Worm (Caenorhabditis elegans) whole organism, dauer: ENCODE results near the gene T03G6.3.

Source experiments
- unc-62 ChIP-seq: sonication (generic microtip); optimal IDR thresholded peaks from 2 replicates; lab custom pipeline; 2017; ENCODE audit warnings: missing biosample characterization, missing genetic modification reagents, missing genetic modification characterization

Gene T03G6.3

ce11 chrX:2615626-2616025 lies at the start of gene T03G6.3:
TSS of gene T03G6.3 (minus strand) at chrX:2615726.
- no peak for TF ChIP-seq unc-62

DNA sequence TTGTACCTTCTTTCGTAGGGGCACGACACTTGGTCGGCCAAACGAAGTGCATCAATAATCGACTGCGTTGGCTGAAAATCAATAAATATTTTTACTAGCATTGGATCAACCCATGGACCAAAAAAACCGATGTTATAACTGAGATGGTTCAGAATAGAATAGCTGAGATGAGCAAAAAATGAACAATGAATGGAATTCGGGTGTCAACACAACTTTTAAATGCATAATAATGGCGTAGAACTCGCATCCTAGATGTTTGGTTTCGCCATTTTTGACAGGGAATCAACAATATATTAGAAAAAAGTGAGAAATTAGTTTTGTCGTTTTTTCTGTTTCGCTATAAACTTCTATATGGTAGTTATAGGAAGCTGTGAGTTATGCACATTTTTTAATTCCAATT lies 48.7 kb upstream of the T03G6.3 start, which contains the start of gene F54G2.1:
Gene F54G2.1 (minus strand): TSS at position 101 of the 400 bp plus-strand sequence.
- TF ChIP-seq unc-62 = no peak

DNA sequence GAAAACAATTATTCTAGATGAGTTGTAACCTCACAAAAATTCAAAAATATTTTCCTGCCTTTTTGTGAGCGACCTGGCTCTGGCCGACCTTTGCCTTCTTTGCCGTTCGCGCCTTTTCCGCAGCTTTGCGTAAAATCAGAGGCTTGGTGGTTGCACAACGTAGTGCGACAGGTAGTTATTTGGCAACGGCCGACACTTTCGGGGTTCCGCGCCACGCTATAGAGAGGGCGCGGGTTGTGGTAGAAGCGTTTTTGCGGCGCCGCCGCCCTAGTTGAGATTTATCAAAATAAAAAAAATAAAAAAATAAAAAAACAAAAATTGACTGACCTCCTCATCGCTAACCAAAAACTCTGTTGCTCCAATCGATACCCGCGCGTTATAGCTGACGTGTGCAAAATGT lies 48.3 kb upstream of the T03G6.3 start:
- no peak for TF ChIP-seq unc-62

DNA sequence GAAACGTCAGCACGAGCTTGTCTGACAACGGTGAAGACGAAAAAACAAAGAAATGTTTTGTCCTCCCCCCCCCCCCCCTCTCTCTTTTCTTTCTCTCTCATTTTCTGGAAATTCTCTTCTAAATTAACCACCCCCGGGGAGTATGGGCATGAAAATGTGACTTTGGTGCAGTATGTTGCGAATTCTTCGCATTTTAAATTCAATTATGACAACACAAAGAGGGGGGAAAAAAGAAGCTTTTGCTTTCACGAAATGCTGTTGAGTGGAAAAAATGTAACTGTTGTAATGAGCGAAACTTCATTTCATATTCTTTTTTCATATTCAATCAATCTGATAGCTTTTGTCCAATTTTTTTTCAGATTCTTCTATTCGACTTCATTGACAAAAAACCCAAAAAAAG lies 38.8 kb upstream of the T03G6.3 start:
- TF ChIP-seq unc-62 = no peak

ce11 chrX:2641094-2641493 lies 25.6 kb upstream of the T03G6.3 start:
- no peak for TF ChIP-seq unc-62

DNA sequence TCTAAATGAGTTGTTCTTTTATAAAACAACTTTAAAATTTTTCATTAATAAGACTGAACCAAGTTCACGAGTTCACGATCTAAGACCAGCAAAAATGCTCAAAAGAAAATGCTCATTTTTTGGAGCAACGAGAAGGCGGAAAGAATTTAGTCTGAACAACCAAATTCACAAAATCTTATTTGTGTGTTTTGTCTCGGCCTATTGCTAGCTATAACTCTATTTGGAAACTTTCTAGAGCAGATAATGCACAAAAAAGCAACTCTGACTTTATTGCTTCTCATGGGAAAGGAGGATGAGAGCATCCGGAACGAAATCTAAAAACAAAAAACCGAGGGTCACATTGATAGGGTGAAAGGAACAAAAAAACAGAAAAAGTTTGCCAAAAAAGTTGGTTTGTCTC lies 25.0 kb upstream of the T03G6.3 start:
- TF ChIP-seq unc-62 = no peak

ce11 chrX:2632869-2633268 lies 17.3 kb upstream of the T03G6.3 start:
- no peak for TF ChIP-seq unc-62

- TF ChIP-seq unc-62 = no peak
Observed at ce11 chrX:2626153-2626552, 10.6 kb upstream of the T03G6.3 start.

DNA sequence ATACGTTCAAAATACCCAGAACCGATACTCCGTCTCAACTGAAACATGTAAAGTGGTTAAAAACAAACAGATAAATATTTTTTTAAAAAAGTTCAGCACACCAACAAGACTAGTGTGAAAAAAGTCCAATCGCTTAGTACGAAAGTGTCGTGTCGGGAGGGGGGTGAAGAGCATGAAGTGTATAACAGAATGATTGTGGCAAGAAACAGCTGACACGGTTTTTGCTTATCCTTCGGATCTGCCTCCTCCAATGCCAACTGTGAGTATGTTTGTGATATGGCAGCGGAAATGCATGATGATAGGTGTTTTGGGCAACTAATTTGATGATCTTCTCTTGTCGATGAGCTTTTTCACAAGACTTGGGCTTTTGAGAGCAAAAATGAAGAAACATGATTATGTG lies 4.8 kb upstream of the T03G6.3 start:
- no peak for TF ChIP-seq unc-62

DNA sequence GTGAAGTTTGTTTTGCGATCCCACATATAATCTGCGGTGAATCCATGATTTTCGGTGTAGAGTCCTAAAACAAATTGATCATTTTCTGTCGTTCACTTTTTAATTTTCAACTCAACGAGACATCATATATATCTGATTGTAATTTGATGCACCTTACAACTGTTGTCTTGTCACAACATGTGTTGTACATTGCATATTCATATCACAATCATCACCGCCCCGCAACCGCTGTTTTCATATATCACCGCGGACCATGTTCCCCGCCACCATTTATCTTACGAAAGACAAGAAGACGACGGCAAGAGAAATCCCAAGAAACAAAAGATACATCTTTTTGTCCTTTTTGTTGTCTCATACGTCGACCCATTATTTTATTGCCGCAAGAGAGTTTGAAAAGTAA lies 1.4 kb downstream of the T03G6.3 start:
- TF ChIP-seq unc-62 = no peak

ce11 chrX:2613077-2613476 lies 2.4 kb downstream of the T03G6.3 start:
- TF ChIP-seq unc-62 = no peak

ce11 chrX:2607522-2608278 lies 7.8 kb downstream of the T03G6.3 start, which contains the start of gene T03G6.1:
TSS of gene T03G6.1 (plus strand) at chrX:2608228.
- no peak for TF ChIP-seq unc-62

- no peak for TF ChIP-seq unc-62
Observed at ce11 chrX:2604358-2605016, 11.0 kb downstream of the T03G6.3 start.

DNA sequence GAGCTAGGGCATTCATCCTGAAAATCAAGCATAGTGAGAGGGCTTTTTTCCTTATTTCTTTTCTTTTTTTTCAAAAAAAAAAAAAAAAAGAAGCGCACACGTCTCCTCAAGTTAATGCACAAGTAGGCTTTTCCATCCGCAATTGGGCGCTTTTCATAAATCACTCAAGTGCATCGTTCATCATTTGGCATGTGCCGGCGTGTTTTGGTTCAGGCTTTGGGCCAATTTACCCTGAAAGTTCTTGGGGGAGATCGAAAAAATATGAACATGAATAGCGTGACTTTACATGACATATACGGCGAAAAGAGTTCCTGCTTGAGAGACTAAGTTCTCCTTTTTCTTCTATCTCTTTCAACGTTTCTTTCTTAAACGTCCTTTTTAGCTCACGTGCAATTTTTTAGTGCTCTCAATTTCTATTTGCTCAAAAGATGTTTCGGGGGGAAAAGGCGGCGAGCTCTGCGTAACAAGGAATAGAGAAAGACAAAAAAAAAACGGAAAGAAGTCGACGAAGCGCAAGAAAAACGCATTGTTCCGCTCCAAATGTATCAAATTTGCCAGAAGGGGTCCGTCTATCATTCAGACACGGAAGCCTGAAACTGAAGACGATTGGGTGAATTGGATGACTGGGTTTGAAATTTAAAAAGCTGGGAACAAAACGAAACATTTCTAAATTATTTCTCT lies 14.4 kb downstream of the T03G6.3 start:
- TF ChIP-seq unc-62 = no peak

DNA sequence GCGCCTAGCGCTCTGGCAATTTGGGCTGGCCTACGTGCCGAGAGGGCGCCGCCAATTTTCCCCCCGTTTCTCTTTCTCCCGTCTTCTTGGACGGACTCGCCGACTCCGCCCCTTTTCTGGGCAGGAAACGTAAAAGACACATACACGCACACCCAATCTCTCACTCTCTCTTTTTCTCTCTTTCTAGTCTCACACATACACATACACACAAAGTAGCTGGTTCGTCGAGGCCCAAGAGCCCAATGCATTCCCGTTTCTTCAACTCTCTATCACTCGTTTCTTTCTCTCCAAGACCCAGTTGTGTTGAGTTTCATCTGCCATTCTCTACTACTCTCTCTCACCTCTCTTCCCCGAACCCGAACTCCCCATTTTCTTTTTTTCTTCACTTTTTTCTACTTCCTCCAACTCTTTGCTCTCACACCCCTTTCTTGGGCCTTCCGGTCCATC lies 16.7 kb downstream of the T03G6.3 start:
- no peak for TF ChIP-seq unc-62

DNA sequence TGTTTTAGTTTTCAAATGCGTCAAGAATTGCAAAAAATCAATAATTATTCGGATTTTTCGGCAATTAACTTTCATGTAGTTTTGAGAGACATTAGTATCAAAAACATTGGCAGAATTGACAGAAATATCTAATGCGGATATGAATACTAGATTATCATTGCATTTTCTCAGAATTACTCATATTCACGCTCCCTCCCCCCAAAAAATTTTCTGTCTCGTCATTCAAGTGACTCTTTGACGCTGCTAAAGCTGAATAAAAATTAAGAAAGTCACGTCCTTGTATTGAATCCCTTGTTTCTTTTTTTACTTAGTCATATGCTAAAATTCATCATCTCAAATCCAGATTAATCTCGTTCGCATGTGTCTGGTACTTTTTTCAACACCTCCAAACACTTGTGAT lies 18.9 kb downstream of the T03G6.3 start:
- no peak for TF ChIP-seq unc-62

DNA sequence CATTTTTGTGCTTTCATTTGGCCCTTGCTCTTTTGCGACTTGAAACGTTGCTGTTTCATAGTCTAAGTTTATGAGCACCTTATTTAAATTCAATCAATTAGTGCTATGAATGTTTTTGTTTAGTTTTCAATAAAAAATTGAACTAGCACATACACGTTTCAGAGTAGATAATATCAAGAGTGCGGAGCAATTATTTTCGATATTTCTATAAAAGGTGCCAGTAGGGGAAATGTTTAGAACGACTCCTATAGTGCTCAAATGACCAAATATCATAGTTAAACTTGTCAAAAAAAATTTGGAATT lies 19.8 kb downstream of the T03G6.3 start:
- TF ChIP-seq unc-62 = no peak
